Fruit fly (Drosophila melanogaster) whole organism, embryonic: ENCODE results near the gene thoc6.

Experiments
- Ada2b ChIP-seq: fragments of 200-800 bp; sonication (Bioruptor generic); IDR thresholded peaks from 2 replicates; pipeline ENCODE4 v1.3.6; 2022; ENCODE audit warnings: missing biosample characterization, missing genetic modification characterization
- C15 ChIP-seq: fragments of 200-800 bp; sonication (Bioruptor generic); IDR thresholded peaks from 3 replicates; pipeline ENCODE4 v1.3.6; 2022; ENCODE audit warnings: missing biosample characterization, missing genetic modification characterization
- CG10959 ChIP-seq: fragments of 200-800 bp; sonication (Bioruptor generic); IDR thresholded peaks from 2 replicates; pipeline ENCODE4 v1.3.6; 2022; ENCODE audit warnings: missing biosample characterization, missing genetic modification characterization
- CG11247 ChIP-seq: fragments of 200-800 bp; sonication (Bioruptor generic); IDR thresholded peaks from 2 replicates; pipeline ENCODE4 v1.3.6; 2022; ENCODE audit warnings: missing biosample characterization, missing genetic modification characterization
- CG11456 ChIP-seq: fragments of 200-800 bp; sonication (Bioruptor generic); IDR thresholded peaks from 3 replicates; pipeline ENCODE4 v1.3.6; 2022; ENCODE audit warnings: missing biosample characterization, missing genetic modification characterization
- CG12071 ChIP-seq: fragments of 200-800 bp; sonication (Bioruptor generic); optimal IDR thresholded peaks from 3 replicates; lab custom pipeline; 2018; ENCODE audit warnings: missing biosample characterization, mild to moderate bottlenecking, missing genetic modification characterization
- CG13894 ChIP-seq: fragments of 200-800 bp; sonication (Bioruptor generic); optimal IDR thresholded peaks from 3 replicates; lab custom pipeline; 2018; ENCODE audit warnings: missing biosample characterization, mild to moderate bottlenecking, missing genetic modification characterization, moderate library complexity
- CG14860 ChIP-seq: fragments of 200-800 bp; sonication (Bioruptor generic); IDR thresholded peaks from 3 replicates; pipeline ENCODE4 v1.3.6; 2022; ENCODE audit warnings: missing biosample characterization, missing genetic modification characterization; ENCODE audit not compliant: partially characterized antibody
- CG14965 ChIP-seq: fragments of 200-800 bp; sonication (Bioruptor generic); optimal IDR thresholded peaks from 2 replicates; lab custom pipeline; 2016; ENCODE audit warnings: missing biosample characterization, missing genetic modification characterization, borderline replicate concordance
- CG3065 ChIP-seq: fragments of 200-800 bp; sonication (Bioruptor generic); optimal IDR thresholded peaks from 2 replicates; lab custom pipeline; 2016; ENCODE audit warnings: missing biosample characterization, missing genetic modification characterization
- CG4707 ChIP-seq: fragments of 200-800 bp; sonication (Bioruptor generic); optimal IDR thresholded peaks from 2 replicates; lab custom pipeline; 2018; ENCODE audit warnings: missing biosample characterization, mild to moderate bottlenecking, missing genetic modification characterization, moderate library complexity
- CG6175 ChIP-seq: fragments of 200-800 bp; sonication (Bioruptor generic); IDR thresholded peaks from 3 replicates; pipeline ENCODE4 v1.3.6; 2022; ENCODE audit warnings: missing biosample characterization, missing genetic modification characterization
- CG6791 ChIP-seq: fragments of 200-800 bp; sonication (Bioruptor generic); IDR thresholded peaks from 3 replicates; pipeline ENCODE4 v1.3.6; 2022; ENCODE audit warnings: missing biosample characterization, missing genetic modification characterization; ENCODE audit not compliant: partially characterized antibody
- CG6813 ChIP-seq: fragments of 200-800 bp; sonication (Bioruptor generic); optimal IDR thresholded peaks from 2 replicates; lab custom pipeline; 2017; ENCODE audit warnings: missing biosample characterization, missing genetic modification characterization, mild to moderate bottlenecking, moderate library complexity, missing genetic modification reagents
- CG8388 ChIP-seq: fragments of 200-800 bp; sonication (Bioruptor generic); optimal IDR thresholded peaks from 2 replicates; lab custom pipeline; 2019; ENCODE audit warnings: missing biosample characterization, mild to moderate bottlenecking, missing genetic modification characterization, moderate library complexity
- Deaf1 ChIP-seq: fragments of 200-800 bp; optimal IDR thresholded peaks from 3 replicates; lab custom pipeline; 2019; ENCODE audit warnings: missing biosample characterization, mild to moderate bottlenecking, missing genetic modification characterization, moderate library complexity
- E2f2 ChIP-seq: fragments of 200-800 bp; sonication (Bioruptor generic); IDR thresholded peaks from 2 replicates; pipeline ENCODE4 v1.3.6; 2022; ENCODE audit warnings: missing biosample characterization, missing genetic modification characterization
- GATAe ChIP-seq: fragments of 200-800 bp; sonication (Bioruptor generic); conservative IDR thresholded peaks from 2 replicates; pipeline ENCODE4 v1.3.6; 2022; ENCODE audit warnings: missing biosample characterization, missing genetic modification characterization
- H2.0 ChIP-seq: fragments of 200-800 bp; sonication (Bioruptor generic); IDR thresholded peaks from 2 replicates; pipeline ENCODE4 v1.3.6; 2022; ENCODE audit warnings: missing biosample characterization, missing genetic modification characterization
- MBD-R2 ChIP-seq: fragments of 200-800 bp; sonication (Bioruptor generic); IDR thresholded peaks from 2 replicates; pipeline ENCODE4 v1.3.6; 2022; ENCODE audit warnings: missing biosample characterization, missing genetic modification characterization
- MTF-1 ChIP-seq: fragments of 200-800 bp; sonication (Bioruptor generic); optimal IDR thresholded peaks from 2 replicates; lab custom pipeline; 2018; ENCODE audit warnings: missing biosample characterization, mild to moderate bottlenecking, missing genetic modification characterization, borderline replicate concordance
- Mrtf ChIP-seq: fragments of 200-800 bp; sonication (Bioruptor generic); IDR thresholded peaks from 3 replicates; pipeline ENCODE4 v1.3.6; 2022; ENCODE audit warnings: missing biosample characterization, missing genetic modification characterization
- NC2α ChIP-seq: fragments of 200-800 bp; sonication (Bioruptor generic); optimal IDR thresholded peaks from 2 replicates; lab custom pipeline; 2016; ENCODE audit warnings: missing biosample characterization, missing genetic modification characterization
- Poxn ChIP-seq: fragments of 200-800 bp; sonication (Bioruptor generic); IDR thresholded peaks from 2 replicates; pipeline ENCODE4 v1.3.6; 2022; ENCODE audit warnings: missing biosample characterization, missing genetic modification characterization
- TFAM ChIP-seq: fragments of 200-800 bp; sonication (Bioruptor generic); optimal IDR thresholded peaks from 2 replicates; lab custom pipeline; 2017; ENCODE audit warnings: missing biosample characterization, missing genetic modification characterization, inconsistent platforms
- Xrp1 ChIP-seq: fragments of 200-800 bp; sonication (Bioruptor generic); IDR thresholded peaks from 2 replicates; pipeline ENCODE4 v1.3.6; 2022; ENCODE audit warnings: missing biosample characterization, missing genetic modification characterization
- ara ChIP-seq: fragments of 200-800 bp; sonication (Bioruptor generic); IDR thresholded peaks from 2 replicates; pipeline ENCODE4 v1.3.6; 2022; ENCODE audit warnings: missing biosample characterization, missing genetic modification characterization
- ase ChIP-seq: fragments of 200-800 bp; sonication (Bioruptor generic); IDR thresholded peaks from 3 replicates; pipeline ENCODE4 v1.3.6; 2022; ENCODE audit warnings: missing biosample characterization, missing genetic modification characterization
- chinmo ChIP-seq: fragments of 200-800 bp; sonication (Bioruptor generic); IDR thresholded peaks from 4 replicates; pipeline ENCODE4 v1.3.6; 2022; ENCODE audit warnings: missing biosample characterization, missing genetic modification characterization; ENCODE audit not compliant: partially characterized antibody
- ci ChIP-seq: fragments of 200-800 bp; sonication (Bioruptor generic); IDR thresholded peaks from 3 replicates; pipeline ENCODE4 v1.3.6; 2022; ENCODE audit warnings: missing biosample characterization, missing genetic modification characterization
- crp ChIP-seq, 2 experiments: fragments of 200-800 bp; sonication (Bioruptor generic); optimal IDR thresholded peaks; 2 replicates in 1 of 2; 3 replicates in 1 of 2; lab custom pipeline; 2017; ENCODE audit warnings: missing biosample characterization in 2 of 2, missing genetic modification characterization in 2 of 2, mild to moderate bottlenecking in 1 of 2, moderate library complexity in 1 of 2
- disco-r ChIP-seq: fragments of 200-800 bp; sonication (Bioruptor generic); optimal IDR thresholded peaks from 2 replicates; lab custom pipeline; 2016; ENCODE audit warnings: missing biosample characterization, missing genetic modification characterization
- dysf ChIP-seq: fragments of 200-800 bp; sonication (Bioruptor generic); IDR thresholded peaks from 3 replicates; pipeline ENCODE4 v1.3.6; 2022; ENCODE audit warnings: missing biosample characterization, missing genetic modification characterization
- gcm ChIP-seq: fragments of 200-800 bp; sonication (Bioruptor generic); optimal IDR thresholded peaks from 2 replicates; lab custom pipeline; 2019; ENCODE audit warnings: missing biosample characterization, mild to moderate bottlenecking, missing genetic modification characterization, moderate library complexity
- grau ChIP-seq: fragments of 200-800 bp; optimal IDR thresholded peaks from 3 replicates; lab custom pipeline; 2019; ENCODE audit warnings: missing biosample characterization, mild to moderate bottlenecking, missing genetic modification characterization, moderate library complexity
- hbn ChIP-seq: fragments of 200-800 bp; sonication (Bioruptor generic); IDR thresholded peaks from 2 replicates; pipeline ENCODE4 v1.3.6; 2022; ENCODE audit warnings: missing biosample characterization, missing genetic modification characterization; ENCODE audit not compliant: partially characterized antibody
- hth ChIP-seq: fragments of >200 bp; optimal IDR thresholded peaks from 2 replicates; lab custom pipeline; 2017; ENCODE audit warnings: inconsistent platforms
- jing ChIP-seq: fragments of 200-800 bp; sonication (Bioruptor generic); optimal IDR thresholded peaks from 2 replicates; lab custom pipeline; 2018; ENCODE audit warnings: missing biosample characterization, mild to moderate bottlenecking, missing genetic modification characterization
- lmd ChIP-seq: fragments of 200-800 bp; sonication (Bioruptor generic); IDR thresholded peaks from 2 replicates; pipeline ENCODE4 v1.3.6; 2022; ENCODE audit warnings: missing biosample characterization, missing genetic modification characterization
- nerfin-2 ChIP-seq: fragments of 200-800 bp; sonication (Bioruptor generic); IDR thresholded peaks from 2 replicates; pipeline ENCODE4 v1.3.6; 2022; ENCODE audit warnings: missing biosample characterization, missing genetic modification characterization; ENCODE audit not compliant: partially characterized antibody
- odd ChIP-seq: fragments of 200-800 bp; sonication (Bioruptor generic); optimal IDR thresholded peaks from 2 replicates; lab custom pipeline; 2017; ENCODE audit warnings: missing biosample characterization, mild to moderate bottlenecking, missing genetic modification characterization
- repo ChIP-seq: fragments of 200-800 bp; sonication (Bioruptor generic); optimal IDR thresholded peaks from 2 replicates; lab custom pipeline; 2016; ENCODE audit warnings: missing biosample characterization, missing genetic modification characterization
- sc ChIP-seq, 3 experiments: fragments of >200 bp in 2 of 3; fragments of 200-800 bp in 1 of 3; sonication (Bioruptor generic) in 1 of 3; optimal IDR thresholded peaks; 2 replicates in 2 of 3; 3 replicates in 1 of 3; lab custom pipeline; 2017; ENCODE audit warnings: mild to moderate bottlenecking in 1 of 3, missing biosample characterization in 1 of 3, missing genetic modification characterization in 1 of 3, missing genetic modification reagents in 1 of 3
- sd ChIP-seq: fragments of 200-800 bp; sonication (Bioruptor generic); optimal IDR thresholded peaks from 3 replicates; lab custom pipeline; 2018; ENCODE audit warnings: missing biosample characterization, mild to moderate bottlenecking, missing genetic modification characterization, moderate library complexity
- slbo ChIP-seq: fragments of 200-800 bp; sonication (Bioruptor generic); IDR thresholded peaks from 2 replicates; pipeline ENCODE4 v1.3.6; 2022; ENCODE audit warnings: missing biosample characterization, missing genetic modification characterization
- sna ChIP-seq: fragments of 200-800 bp; sonication (Bioruptor generic); IDR thresholded peaks from 2 replicates; pipeline ENCODE4 v1.3.6; 2022; ENCODE audit warnings: missing biosample characterization, missing genetic modification characterization; ENCODE audit not compliant: partially characterized antibody
- so ChIP-seq: fragments of 200-800 bp; sonication (Bioruptor generic); IDR thresholded peaks from 3 replicates; pipeline ENCODE4 v1.3.6; 2022; ENCODE audit warnings: missing biosample characterization, missing genetic modification characterization
- tgo ChIP-seq: fragments of 200-800 bp; sonication (Bioruptor generic); IDR thresholded peaks from 3 replicates; pipeline ENCODE4 v1.3.6; 2022; ENCODE audit warnings: missing biosample characterization, missing genetic modification characterization
- tio ChIP-seq: fragments of 200-800 bp; sonication (Bioruptor generic); optimal IDR thresholded peaks from 2 replicates; lab custom pipeline; 2017; ENCODE audit warnings: missing biosample characterization, missing genetic modification characterization, inconsistent platforms
- toy ChIP-seq: fragments of 200-800 bp; sonication (Bioruptor generic); IDR thresholded peaks from 2 replicates; pipeline ENCODE4 v1.3.6; 2022; ENCODE audit warnings: missing biosample characterization, missing genetic modification characterization
- vnd ChIP-seq: fragments of 200-800 bp; sonication (Bioruptor generic); IDR thresholded peaks from 3 replicates; pipeline ENCODE4 v1.3.6; 2022; ENCODE audit warnings: missing biosample characterization, missing genetic modification characterization; ENCODE audit not compliant: partially characterized antibody

The thoc6 gene

DNA sequence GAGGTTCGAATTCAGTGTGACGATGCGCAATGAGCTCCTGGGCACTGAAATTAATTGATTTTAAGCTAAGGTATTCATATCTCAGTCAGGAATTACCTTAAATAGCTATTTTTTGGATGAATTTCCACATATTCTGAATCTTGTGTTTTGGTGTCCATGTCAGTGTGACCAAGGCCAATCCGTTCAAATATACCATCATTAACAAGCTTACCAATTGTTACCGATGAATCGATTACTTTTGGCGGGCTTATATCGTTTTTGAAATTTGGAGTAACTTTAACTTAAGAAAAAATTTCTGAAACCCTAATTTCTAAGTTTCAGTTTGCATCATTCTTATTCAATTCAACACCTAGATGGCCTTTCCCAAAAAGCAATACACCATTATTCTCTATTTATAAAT lies 12.4 kb upstream of the thoc6 start, which contains the start of gene Tsen54 (continued):
- TF ChIP-seq jing (GFP tag; lab: Kevin White, UChicago) (no peak), ci (no peak), odd (no peak), Ada2b (GFP tag; lab: Robert Waterston, UW) (no peak), CG10959 (no peak), slbo (GFP tag; lab: Robert Waterston, UW) (no peak), Poxn (GFP tag; lab: Robert Waterston, UW) (no peak), CG6813 (GFP tag; lab: Kevin White, UChicago) (no peak), tio (GFP tag; lab: Kevin White, UChicago) (no peak), sd (tag; lab: Kevin White, UChicago) (no peak), TFAM (no peak), CG3065 (GFP tag; lab: Kevin White, UChicago) (no peak), repo (GFP tag; lab: Kevin White, UChicago) (no peak), NC2α (GFP tag; lab: Kevin White, UChicago) (no peak), crp (GFP tag; optimal IDR thresholded peaks at IDR 0.05; lab: Kevin White, UChicago) (no peak), hbn (GFP tag; lab: Robert Waterston, UW) (peak; percentile 64), nerfin-2 (GFP tag; lab: Robert Waterston, UW) (peak; percentile 45; the same call in 1 of the 2 replicates), sna (GFP tag; lab: Robert Waterston, UW) (peak; percentile 63; the same call in 1 of the 2 replicates), lmd (GFP tag; lab: Robert Waterston, UW) (no peak), CG6791 (peak; percentile 72), Deaf1 (tag; lab: Kevin White, UChicago) (no peak), toy (GFP tag; lab: Robert Waterston, UW) (no peak), MBD-R2 (GFP tag; lab: Robert Waterston, UW) (peak; percentile 55; the same call in 1 of the 2 replicates), dysf (GFP tag; lab: Robert Waterston, UW) (no peak), vnd (GFP tag; lab: Robert Waterston, UW) (no peak), Xrp1 (GFP tag; lab: Robert Waterston, UW) (no peak), chinmo (no peak), CG13894 (no peak), E2f2 (GFP tag; lab: Robert Waterston, UW) (peak; percentile 93), grau (tag; lab: Kevin White, UChicago) (no peak), Mrtf (GFP tag; lab: Robert Waterston, UW) (no peak), sc (optimal IDR thresholded peaks at IDR 0.05; lab: Kevin White, UChicago) (no peak), sc (GFP tag; optimal IDR thresholded peaks at IDR 0.05; lab: Kevin White, UChicago) (no peak), GATAe (GFP tag; lab: Robert Waterston, UW) (no peak), MTF-1 (GFP tag; lab: Kevin White, UChicago) (no peak), ase (no peak), CG12071 (GFP tag; lab: Kevin White, UChicago) (no peak), so (no peak), hth (no peak), tgo (GFP tag; lab: Robert Waterston, UW) (no peak), CG14860 (GFP tag; lab: Robert Waterston, UW) (peak; percentile 41; the same call in 1 of the 3 replicates), CG8388 (GFP tag; lab: Kevin White, UChicago) (no peak), gcm (no peak), CG11247 (GFP tag; lab: Robert Waterston, UW) (no peak), C15 (GFP tag; lab: Robert Waterston, UW) (no peak), CG6175 (GFP tag; lab: Robert Waterston, UW) (no peak), H2.0 (GFP tag; lab: Robert Waterston, UW) (no peak), ara (no peak), CG14965 (GFP tag; lab: Kevin White, UChicago) (no peak), CG4707 (GFP tag; lab: Kevin White, UChicago) (no peak), disco-r (GFP tag; lab: Kevin White, UChicago) (no peak), CG11456 (no peak)
